Worm (Caenorhabditis elegans) whole organism, L4 larva: ENCODE data around the gene snt-2.

ENCODE experiments used
- D1046.2 ChIP-seq: fragments of 200-800 bp; sonication (Bioruptor generic); IDR thresholded peaks from 2 replicates; pipeline ENCODE4 v1.3.6; 2022; ENCODE audit warnings: missing genetic modification characterization, missing compliant biosample characterization
- F37D6.2 ChIP-seq: sonication (generic microtip); optimal IDR thresholded peaks from 2 replicates; lab custom pipeline; 2016; ENCODE audit warnings: mild to moderate bottlenecking, missing genetic modification characterization, missing compliant biosample characterization
- T20F7.1 ChIP-seq: fragments of 200-800 bp; sonication (Bioruptor generic); optimal IDR thresholded peaks from 2 replicates; lab custom pipeline; 2018; ENCODE audit warnings: mild to moderate bottlenecking, missing genetic modification characterization, missing compliant biosample characterization
- ZK546.5 ChIP-seq, 2 experiments: sonication (generic microtip); optimal IDR thresholded peaks; 2 replicates each; lab custom pipeline; 2017; ENCODE audit warnings: missing biosample characterization in 2 of 2, missing genetic modification characterization in 2 of 2
- arid-1 ChIP-seq: fragments of 200-800 bp; sonication (Bioruptor generic); conservative IDR thresholded peaks from 2 replicates; pipeline ENCODE4 v1.3.6; 2022; ENCODE audit warnings: missing genetic modification reagents, missing genetic modification characterization, missing compliant biosample characterization
- attf-4 ChIP-seq: sonication (generic microtip); optimal IDR thresholded peaks from 3 replicates; lab custom pipeline; 2017; ENCODE audit warnings: missing biosample characterization, missing genetic modification characterization
- ceh-28 ChIP-seq: fragments of 150-350 bp; optimal IDR thresholded peaks from 2 replicates; lab custom pipeline; 2014; ENCODE audit warnings: missing biosample characterization, missing genetic modification reagents, missing genetic modification characterization
- ceh-32 ChIP-seq: sonication (generic microtip); optimal IDR thresholded peaks from 2 replicates; lab custom pipeline; 2016; ENCODE audit warnings: mild to moderate bottlenecking, missing genetic modification characterization, missing compliant biosample characterization; ENCODE audit not compliant: poor library complexity
- ceh-82 ChIP-seq: sonication (generic microtip); optimal IDR thresholded peaks from 2 replicates; lab custom pipeline; 2017; ENCODE audit warnings: missing biosample characterization, missing genetic modification characterization
- ces-1 ChIP-seq: fragments of 150-350 bp; sonication (generic microtip); optimal IDR thresholded peaks from 4 replicates; lab custom pipeline; 2014; ENCODE audit warnings: missing biosample characterization, missing genetic modification reagents, missing genetic modification characterization
- ctbp-1 ChIP-seq: fragments of 200-800 bp; sonication (Bioruptor generic); IDR thresholded peaks from 2 replicates; pipeline ENCODE4 v1.3.6; 2022; ENCODE audit warnings: missing genetic modification reagents, missing genetic modification characterization, missing compliant biosample characterization
- daf-16 ChIP-seq, 3 experiments: sonication (generic microtip); optimal IDR thresholded peaks; 2 replicates each; lab custom pipeline; 2016 to 2017; ENCODE audit warnings: missing genetic modification characterization in 3 of 3, missing genetic modification reagents in 3 of 3, mild to moderate bottlenecking in 2 of 3, missing compliant biosample characterization in 2 of 3, missing biosample characterization in 1 of 3, moderate library complexity in 1 of 3
- daf-19 ChIP-seq: fragments of 200-800 bp; sonication (Bioruptor generic); conservative IDR thresholded peaks from 2 replicates; pipeline ENCODE4 v1.3.6; 2022; ENCODE audit warnings: missing genetic modification characterization, missing compliant biosample characterization
- dpl-1 ChIP-seq: fragments of 150-350 bp; optimal IDR thresholded peaks from 2 replicates; lab custom pipeline; 2014; ENCODE audit warnings: missing biosample characterization, missing genetic modification reagents, missing genetic modification characterization
- egl-27 ChIP-seq: sonication (generic microtip); optimal IDR thresholded peaks from 3 replicates; lab custom pipeline; 2017; ENCODE audit warnings: missing biosample characterization, missing genetic modification reagents, missing genetic modification characterization
- egl-43 ChIP-seq: fragments of 200-800 bp; sonication (Bioruptor generic); IDR thresholded peaks from 2 replicates; pipeline ENCODE4 v1.3.6; 2022; ENCODE audit warnings: missing genetic modification reagents, missing genetic modification characterization, missing compliant biosample characterization
- fkh-10 ChIP-seq: fragments of 150-350 bp; optimal IDR thresholded peaks from 2 replicates; lab custom pipeline; 2014; ENCODE audit warnings: missing biosample characterization, missing genetic modification reagents, missing genetic modification characterization
- fos-1 ChIP-seq: fragments of 150-350 bp; optimal IDR thresholded peaks from 2 replicates; lab custom pipeline; 2014; ENCODE audit warnings: missing biosample characterization, missing genetic modification characterization
- hmg-1.1 ChIP-seq: fragments of 200-800 bp; sonication (Bioruptor generic); IDR thresholded peaks from 2 replicates; pipeline ENCODE4 v1.3.6; 2022; ENCODE audit warnings: missing genetic modification reagents, missing genetic modification characterization, missing compliant biosample characterization
- jun-1 ChIP-seq: fragments of 150-350 bp; optimal IDR thresholded peaks from 2 replicates; lab custom pipeline; 2014; ENCODE audit warnings: missing biosample characterization, missing genetic modification reagents, missing genetic modification characterization
- lin-13 ChIP-seq: fragments of 150-350 bp; optimal IDR thresholded peaks from 2 replicates; lab custom pipeline; 2014; ENCODE audit warnings: missing biosample characterization, missing genetic modification reagents, missing genetic modification characterization
- lin-39 ChIP-seq: fragments of 150-350 bp; optimal IDR thresholded peaks from 2 replicates; lab custom pipeline; 2014; ENCODE audit warnings: missing biosample characterization, missing genetic modification reagents, missing genetic modification characterization
- lir-3 ChIP-seq: sonication (generic microtip); optimal IDR thresholded peaks from 2 replicates; lab custom pipeline; 2016; ENCODE audit warnings: mild to moderate bottlenecking, missing genetic modification characterization, missing compliant biosample characterization
- lsy-2 ChIP-seq, 2 experiments: fragments of 150-350 bp in 1 of 2; sonication (generic microtip) in 1 of 2; optimal IDR thresholded peaks; 2 replicates each; lab custom pipeline; 2014 to 2017; ENCODE audit warnings: missing biosample characterization in 2 of 2, missing genetic modification characterization in 2 of 2
- madf-5 ChIP-seq, 2 experiments: fragments of 200-800 bp; sonication (Bioruptor generic); IDR thresholded peaks; 2 replicates each; pipeline ENCODE4 v1.3.6; 2022; ENCODE audit warnings: missing compliant biosample characterization in 2 of 2, missing genetic modification characterization in 2 of 2
- mdl-1 ChIP-seq, 2 experiments: fragments of 150-350 bp in 1 of 2; sonication (generic microtip) in 1 of 2; optimal IDR thresholded peaks; 2 replicates each; lab custom pipeline; 2014 to 2017; ENCODE audit warnings: missing biosample characterization in 2 of 2, missing genetic modification characterization in 2 of 2
- mep-1 ChIP-seq: fragments of 150-350 bp; sonication (generic microtip); optimal IDR thresholded peaks from 3 replicates; lab custom pipeline; 2014; ENCODE audit warnings: missing biosample characterization, missing genetic modification characterization
- mxl-2 ChIP-seq: fragments of 200-800 bp; sonication (Bioruptor generic); conservative IDR thresholded peaks from 2 replicates; pipeline ENCODE4 v1.3.6; 2022; ENCODE audit warnings: missing genetic modification reagents, missing genetic modification characterization, missing compliant biosample characterization
- nhr-10 ChIP-seq: fragments of 150-350 bp; optimal IDR thresholded peaks from 2 replicates; lab custom pipeline; 2014; ENCODE audit warnings: missing biosample characterization, missing genetic modification characterization
- nhr-11 ChIP-seq: fragments of 150-350 bp; optimal IDR thresholded peaks from 2 replicates; lab custom pipeline; 2014; ENCODE audit warnings: missing biosample characterization, missing genetic modification characterization
- nhr-25 ChIP-seq: sonication (generic microtip); optimal IDR thresholded peaks from 2 replicates; lab custom pipeline; 2017; ENCODE audit warnings: missing genetic modification characterization, mild to moderate bottlenecking, missing compliant biosample characterization, antibody characterized with exemption, moderate library complexity, borderline replicate concordance; ENCODE audit not compliant: insufficient read depth
- nhr-48 ChIP-seq: sonication (generic microtip); optimal IDR thresholded peaks from 2 replicates; lab custom pipeline; 2016; ENCODE audit warnings: mild to moderate bottlenecking, missing genetic modification characterization, missing compliant biosample characterization
- nhr-6 ChIP-seq: fragments of 150-350 bp; optimal IDR thresholded peaks from 2 replicates; lab custom pipeline; 2014; ENCODE audit warnings: missing biosample characterization, missing genetic modification characterization
- pha-4 ChIP-seq, 2 experiments: fragments of 150-350 bp in 1 of 2; fragments of 200-800 bp in 1 of 2; sonication (Bioruptor generic) in 1 of 2; IDR thresholded peaks in 1 of 2; optimal IDR thresholded peaks in 1 of 2; 2 replicates each; pipeline versions ENCODE4 v1.3.6 to Lab custom; 2014 to 2022; ENCODE audit warnings: missing genetic modification characterization in 2 of 2, missing genetic modification reagents in 2 of 2, missing biosample characterization in 1 of 2, missing compliant biosample characterization in 1 of 2
- php-3 ChIP-seq: fragments of 200-800 bp; sonication (Bioruptor generic); IDR thresholded peaks from 2 replicates; pipeline ENCODE4 v1.3.6; 2022; ENCODE audit warnings: missing genetic modification reagents, missing genetic modification characterization, missing compliant biosample characterization
- pqm-1 ChIP-seq: sonication (generic microtip); optimal IDR thresholded peaks from 2 replicates; lab custom pipeline; 2017; ENCODE audit warnings: missing biosample characterization, missing genetic modification characterization
- saeg-2 ChIP-seq: fragments of 200-800 bp; sonication (Bioruptor generic); IDR thresholded peaks from 2 replicates; pipeline ENCODE4 v1.3.6; 2022; ENCODE audit warnings: missing genetic modification reagents, missing genetic modification characterization, missing compliant biosample characterization
- set-16 ChIP-seq: fragments of 200-800 bp; sonication (Bioruptor generic); IDR thresholded peaks from 2 replicates; pipeline ENCODE4 v1.3.6; 2022; ENCODE audit warnings: missing genetic modification reagents, missing genetic modification characterization, missing compliant biosample characterization
- spr-1 ChIP-seq: sonication (generic microtip); optimal IDR thresholded peaks from 2 replicates; lab custom pipeline; 2016; ENCODE audit warnings: mild to moderate bottlenecking, missing genetic modification characterization, missing compliant biosample characterization
- tag-97 ChIP-seq: fragments of 200-800 bp; sonication (Bioruptor generic); IDR thresholded peaks from 2 replicates; pipeline ENCODE4 v1.3.6; 2022; ENCODE audit warnings: missing genetic modification characterization, missing compliant biosample characterization
- tra-1 ChIP-seq: fragments of 200-800 bp; sonication (Bioruptor generic); IDR thresholded peaks from 2 replicates; pipeline ENCODE4 v1.3.6; 2022; ENCODE audit warnings: missing genetic modification reagents, missing genetic modification characterization, missing compliant biosample characterization
- unc-62 ChIP-seq, 3 experiments: fragments of 150-350 bp in 1 of 3; sonication (generic microtip); optimal IDR thresholded peaks in 2 of 3; peaks in 1 of 3; 1 replicate in 1 of 3; 2 replicates in 2 of 3; lab custom pipeline; 2014 to 2017; ENCODE audit warnings: missing biosample characterization in 3 of 3, missing genetic modification characterization in 3 of 3, missing genetic modification reagents in 3 of 3, missing genotype in 1 of 3
- zfp-2 ChIP-seq: sonication (generic microtip); optimal IDR thresholded peaks from 2 replicates; lab custom pipeline; 2016; ENCODE audit warnings: mild to moderate bottlenecking, missing genetic modification characterization, missing compliant biosample characterization
- zfp-3 ChIP-seq: fragments of 200-800 bp; sonication (Bioruptor generic); conservative IDR thresholded peaks from 2 replicates; pipeline ENCODE4 v1.3.6; 2022; ENCODE audit warnings: missing genetic modification reagents, missing genetic modification characterization, missing compliant biosample characterization
- zip-2 ChIP-seq: fragments of 150-350 bp; optimal IDR thresholded peaks from 2 replicates; lab custom pipeline; 2014; ENCODE audit warnings: missing biosample characterization, missing genetic modification characterization

The snt-2 gene

DNA sequence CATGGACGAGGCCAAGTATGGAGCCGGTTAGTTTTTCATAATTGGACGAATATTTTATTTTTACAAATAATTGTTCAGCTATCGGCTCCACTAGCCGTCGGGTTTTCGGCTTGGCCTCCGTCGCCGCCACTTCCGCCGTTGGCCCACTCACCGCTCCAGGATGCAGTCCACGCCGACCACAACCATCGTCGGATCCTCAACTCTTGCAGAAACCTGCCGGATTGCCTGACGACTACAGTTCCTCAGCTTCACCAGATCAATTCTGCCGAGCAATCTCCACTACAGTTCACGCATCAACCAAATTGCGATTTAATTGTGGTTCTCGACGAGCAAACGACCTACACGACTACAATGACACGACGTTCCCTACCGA, 40.9 kb upstream of the snt-2 start (continued):
- TF ChIP-seq daf-16 (GFP tag; optimal IDR thresholded peaks at IDR 0.05; lab: Kevin White, UChicago) (no peak), daf-16 (tag; optimal IDR thresholded peaks at IDR 0.05; lab: Kevin White, UChicago) (no peak)

DNA sequence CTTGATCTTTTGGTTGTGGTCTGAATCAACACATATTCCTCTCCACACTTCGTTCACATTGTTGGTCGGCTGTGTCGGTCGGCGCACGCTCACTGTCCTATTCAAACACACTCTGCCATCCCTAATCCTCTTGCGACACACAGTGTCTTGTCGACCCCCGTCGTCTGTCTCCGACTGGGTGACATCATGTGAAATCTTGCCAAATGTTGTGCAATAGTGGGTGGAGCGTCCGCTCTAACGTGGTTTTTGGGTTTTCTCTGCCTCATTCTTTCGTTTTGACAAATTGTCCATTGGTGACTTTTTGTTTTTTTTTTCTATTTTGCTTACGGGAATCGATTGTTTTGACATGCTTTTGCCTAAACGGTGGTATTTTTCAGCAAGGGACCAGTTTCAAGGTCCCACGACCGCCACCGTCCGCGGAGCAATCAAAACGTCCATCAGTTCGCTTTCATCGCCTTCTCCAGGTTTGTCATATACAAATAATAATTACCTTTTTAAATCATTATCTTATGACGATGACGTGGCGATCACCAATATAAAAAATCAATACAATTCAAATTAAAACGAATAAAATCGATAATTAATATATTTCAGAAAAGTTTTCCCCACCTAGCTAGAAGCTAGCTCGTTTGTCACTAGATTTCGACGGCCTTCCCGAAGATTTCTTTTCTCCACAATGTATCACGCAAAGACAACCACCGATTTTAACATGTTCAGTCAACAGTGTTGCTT, 40.3 kb upstream of the snt-2 start:
- TF ChIP-seq nhr-11 (tag; lab: Kevin White, UChicago) (peak; percentile 96), spr-1 (peak; percentile 75), D1046.2 (GFP tag; lab: Robert Waterston, UW) (0 out of 2 replicates have a peak, but pooled peaks have one; percentile 48), mdl-1 (tag; optimal IDR thresholded peaks at IDR 0.05; lab: Kevin White, UChicago) (peak; percentile 86 to 98), daf-19 (no peak), nhr-10 (tag; lab: Kevin White, UChicago) (peak; percentile 88), pqm-1 (tag; lab: Kevin White, UChicago) (peak; percentile 35), T20F7.1 (GFP tag; lab: Kevin White, UChicago) (peak; percentile 73), mep-1 (tag; lab: Kevin White, UChicago) (peak; percentile 97), lin-39 (no peak), attf-4 (tag; lab: Kevin White, UChicago) (peak; percentile 1), pha-4 (GFP tag; IDR thresholded peaks at IDR 0.05; lab: Robert Waterston, UW) (peak; percentile 79), pha-4 (tag; optimal IDR thresholded peaks at IDR 0.05; lab: Kevin White, UChicago) (peak; percentile 75), tra-1 (GFP tag; lab: Robert Waterston, UW) (peak; percentile 77), nhr-6 (peak; percentile 74), php-3 (peak; percentile 77), ceh-82 (no peak), ceh-28 (peak; percentile 66), lin-13 (GFP tag; lab: Kevin White, UChicago) (peak; percentile 78), nhr-25 (tag; lab: Kevin White, UChicago) (peak; percentile 92), F37D6.2 (tag; lab: Kevin White, UChicago) (peak; percentile 32), lsy-2 (tag; optimal IDR thresholded peaks at IDR 0.05; lab: Kevin White, UChicago) (peak; percentile 78 to 92), fos-1 (peak; percentile 78), tag-97 (no peak), jun-1 (tag; lab: Kevin White, UChicago) (peak; percentile 85), nhr-48 (tag; lab: Kevin White, UChicago) (peak; percentile 83), mxl-2 (0 out of 2 replicates have a peak, but pooled peaks have one; percentile 3), saeg-2 (peak; percentile 70), set-16 (GFP tag; lab: Robert Waterston, UW) (peak; percentile 55; the same call in 1 of the 2 replicates), fkh-10 (peak; percentile 96), madf-5 (GFP tag; IDR thresholded peaks at IDR 0.05; lab: Robert Waterston, UW) (peak in 1 of 2 experiments; percentile 52; a peak in 1 of 4 replicates), egl-43 (GFP tag; lab: Robert Waterston, UW) (peak; percentile 78), zfp-3 (GFP tag; lab: Robert Waterston, UW) (peak; percentile 35; the same call in 1 of the 2 replicates), ceh-32 (tag; lab: Kevin White, UChicago) (no peak), lir-3 (tag; lab: Kevin White, UChicago) (no peak), egl-27 (tag; lab: Kevin White, UChicago) (no peak), unc-62 (GFP tag; optimal IDR thresholded peaks at IDR 0.05 in 1 of 2; lab: Kevin White, UChicago) (peak; percentile 25 to 100), unc-62 (tag; optimal IDR thresholded peaks at IDR 0.05; lab: Kevin White, UChicago) (no peak), ces-1 (no peak), ctbp-1 (GFP tag; lab: Robert Waterston, UW) (peak; percentile 82), arid-1 (GFP tag; lab: Robert Waterston, UW) (peak; percentile 65; the same call in 1 of the 2 replicates), zip-2 (tag; lab: Kevin White, UChicago) (no peak), dpl-1 (peak; percentile 69), daf-16 (GFP tag; optimal IDR thresholded peaks at IDR 0.05; lab: Kevin White, UChicago) (peak; percentile 17 to 53), daf-16 (tag; optimal IDR thresholded peaks at IDR 0.05; lab: Kevin White, UChicago) (peak; percentile 88), ZK546.5 (tag; optimal IDR thresholded peaks at IDR 0.05; lab: Kevin White, UChicago) (peak in 1 of 2 experiments; percentile 38), hmg-1.1 (GFP tag; lab: Robert Waterston, UW) (peak; percentile 90), zfp-2 (tag; lab: Kevin White, UChicago) (no peak)
